Worm (Caenorhabditis elegans) whole organism, young adult: ENCODE results near the gene F55C9.15.

Experiments
- Y53G8AR.9 ChIP-seq: fragments of 200-800 bp; sonication (Bioruptor generic); conservative IDR thresholded peaks from 2 replicates; pipeline ENCODE4 v1.3.6; 2022; ENCODE audit warnings: missing genetic modification reagents, missing genetic modification characterization, missing compliant biosample characterization
- Y56A3A.18 ChIP-seq: fragments of 200-800 bp; sonication (Bioruptor generic); IDR thresholded peaks from 2 replicates; pipeline ENCODE4 v1.3.6; 2022; ENCODE audit warnings: missing genetic modification reagents, missing genetic modification characterization, missing compliant biosample characterization
- Y79H2A.3 ChIP-seq: fragments of 200-800 bp; sonication (Bioruptor generic); conservative IDR thresholded peaks from 2 replicates; pipeline ENCODE4 v1.3.6; 2022; ENCODE audit warnings: missing genetic modification reagents, missing genetic modification characterization, missing compliant biosample characterization
- atf-7 ChIP-seq: sonication (generic microtip); optimal IDR thresholded peaks from 2 replicates; lab custom pipeline; 2017; ENCODE audit warnings: mild to moderate bottlenecking, missing genetic modification characterization, missing compliant biosample characterization
- bed-1 ChIP-seq: fragments of 200-800 bp; sonication (Bioruptor generic); IDR thresholded peaks from 2 replicates; pipeline ENCODE4 v1.3.6; 2022; ENCODE audit warnings: missing genetic modification reagents, missing genetic modification characterization, missing compliant biosample characterization
- ceh-40 ChIP-seq: fragments of 200-800 bp; sonication (Bioruptor generic); IDR thresholded peaks from 2 replicates; pipeline ENCODE4 v1.3.6; 2022; ENCODE audit warnings: missing genetic modification characterization, missing compliant biosample characterization
- dpl-1 ChIP-seq: fragments of 150-350 bp; optimal IDR thresholded peaks from 2 replicates; lab custom pipeline; 2014; ENCODE audit warnings: missing biosample characterization, missing genetic modification reagents, missing genetic modification characterization
- ets-4 ChIP-seq: fragments of 200-800 bp; sonication (Bioruptor generic); optimal IDR thresholded peaks from 2 replicates; lab custom pipeline; 2018; ENCODE audit warnings: mild to moderate bottlenecking, missing genetic modification characterization, missing compliant biosample characterization
- hmg-20 ChIP-seq: fragments of 200-800 bp; sonication (Bioruptor generic); IDR thresholded peaks from 2 replicates; pipeline ENCODE4 v1.3.6; 2022; ENCODE audit warnings: missing genetic modification reagents, missing genetic modification characterization, missing compliant biosample characterization
- let-607 ChIP-seq, 2 experiments: fragments of 200-800 bp in 1 of 2; sonication (Bioruptor generic) in 1 of 2; sonication (generic microtip) in 1 of 2; optimal IDR thresholded peaks; 2 replicates each; lab custom pipeline; 2016 to 2018; ENCODE audit warnings: mild to moderate bottlenecking in 2 of 2, missing compliant biosample characterization in 2 of 2, missing genetic modification characterization in 2 of 2, moderate library complexity in 2 of 2, missing genotype in 1 of 2
- nhr-179 ChIP-seq: sonication (generic microtip); optimal IDR thresholded peaks from 2 replicates; lab custom pipeline; 2016; ENCODE audit warnings: mild to moderate bottlenecking, missing genetic modification characterization, missing compliant biosample characterization
- sptf-2 ChIP-seq: fragments of 200-800 bp; sonication (Bioruptor generic); optimal IDR thresholded peaks from 2 replicates; lab custom pipeline; 2018; ENCODE audit warnings: mild to moderate bottlenecking, missing genetic modification characterization, missing compliant biosample characterization
- ztf-22 ChIP-seq: fragments of 200-800 bp; sonication (Bioruptor generic); optimal IDR thresholded peaks from 2 replicates; lab custom pipeline; 2018; ENCODE audit warnings: mild to moderate bottlenecking, missing genetic modification characterization, moderate library complexity, missing compliant biosample characterization
- ztf-6 ChIP-seq: fragments of 200-800 bp; sonication (Bioruptor generic); IDR thresholded peaks from 2 replicates; pipeline ENCODE4 v1.3.6; 2022; ENCODE audit warnings: missing genetic modification reagents, missing genetic modification characterization, missing compliant biosample characterization

- TF ChIP-seq Y79H2A.3 (GFP tag; lab: Robert Waterston, UW) (no peak), atf-7 (tag; lab: Kevin White, UChicago) (no peak), bed-1 (GFP tag; lab: Robert Waterston, UW) (no peak), Y53G8AR.9 (GFP tag; lab: Robert Waterston, UW) (no peak), ztf-22 (GFP tag; lab: Kevin White, UChicago) (no peak), let-607 (tag; optimal IDR thresholded peaks at IDR 0.05; lab: Kevin White, UChicago) (no peak), hmg-20 (no peak), dpl-1 (GFP tag; lab: Kevin White, UChicago) (no peak), nhr-179 (tag; lab: Kevin White, UChicago) (no peak), ets-4 (GFP tag; lab: Kevin White, UChicago) (no peak), sptf-2 (GFP tag; lab: Kevin White, UChicago) (no peak), ztf-6 (GFP tag; lab: Robert Waterston, UW) (no peak), Y56A3A.18 (GFP tag; lab: Robert Waterston, UW) (no peak), ceh-40 (no peak)
Measured at ce11 chrV:19262349-19262748, 44.5 kb downstream of the F55C9.15 start, which contains the start of gene F21D9.2.
